Worm (Caenorhabditis elegans): ENCODE measurements around the gene ZK856.16.

Gene ZK856.16

ce11 chrV:10237171-10237570 is 31.8 kb upstream of the ZK856.16 start:
- no peak for TF ChIP-seq aly-1 (tag; optimal IDR thresholded peaks at IDR 0.05)
- no peak for TF ChIP-seq sea-1 (GFP tag; conservative IDR thresholded peaks at IDR 0.05)
- TF ChIP-seq hnd-1 (tag; optimal IDR thresholded peaks at IDR 0.05) = no peak
- no peak for TF ChIP-seq hmbx-1 (tag; optimal IDR thresholded peaks at IDR 0.05)
- TF ChIP-seq flt-1 (GFP tag; IDR thresholded peaks at IDR 0.05) = no peak
- TF ChIP-seq tra-4 (tag; optimal IDR thresholded peaks at IDR 0.05) = no peak
- no peak for TF ChIP-seq tbx-11 (GFP tag; IDR thresholded peaks at IDR 0.05)
- no peak for TF ChIP-seq ets-7 (tag; optimal IDR thresholded peaks at IDR 0.05)
- TF ChIP-seq ama-1 (optimal IDR thresholded peaks at IDR 0.05) = no peak
- no peak for TF ChIP-seq ceh-13 (GFP tag; optimal IDR thresholded peaks at IDR 0.05)

- TF ChIP-seq ets-7 (tag; optimal IDR thresholded peaks at IDR 0.05) (no peak), ceh-13 (GFP tag; optimal IDR thresholded peaks at IDR 0.05) (no peak), ama-1 (optimal IDR thresholded peaks at IDR 0.05) (no peak), aly-1 (tag; optimal IDR thresholded peaks at IDR 0.05) (no peak), hnd-1 (tag; optimal IDR thresholded peaks at IDR 0.05) (no peak)
Observed at ce11 chrV:10233330-10233729, 27.9 kb upstream of the ZK856.16 start, which contains the start of gene str-182. Gene str-182 (minus strand): TSS chrV:10233430.

- TF ChIP-seq aly-1 (tag; optimal IDR thresholded peaks at IDR 0.05) = no peak
- TF ChIP-seq hmg-4 (GFP tag; optimal IDR thresholded peaks at IDR 0.05) = no peak
- no peak for TF ChIP-seq pes-1 (GFP tag; IDR thresholded peaks at IDR 0.05)
- TF ChIP-seq tbx-11 (GFP tag; IDR thresholded peaks at IDR 0.05) = no peak
- no peak for TF ChIP-seq F13C5.2 (tag; optimal IDR thresholded peaks at IDR 0.05)
- no peak for TF ChIP-seq tra-4 (tag; optimal IDR thresholded peaks at IDR 0.05)
- TF ChIP-seq flt-1 (GFP tag; IDR thresholded peaks at IDR 0.05) = no peak
- TF ChIP-seq ceh-13 (GFP tag; optimal IDR thresholded peaks at IDR 0.05) = no peak
- no peak for TF ChIP-seq sea-1 (GFP tag; conservative IDR thresholded peaks at IDR 0.05)
- no peak for TF ChIP-seq hnd-1 (tag; optimal IDR thresholded peaks at IDR 0.05)
Observed at ce11 chrV:10230932-10231331, 25.5 kb upstream of the ZK856.16 start, which contains the start of gene fipr-6. Gene fipr-6 (plus strand): TSS chrV:10231232.

- TF ChIP-seq F13C5.2 (tag; optimal IDR thresholded peaks at IDR 0.05) = no peak
Observed at ce11 chrV:10229222-10229879, 24.0 kb upstream of the ZK856.16 start, which contains the start of the genes pyt-1 and fipr-7. Gene pyt-1 (minus strand): TSS chrV:10229322. Gene fipr-7 (plus strand): TSS chrV:10229829.

- no peak for TF ChIP-seq pes-1 (GFP tag; IDR thresholded peaks at IDR 0.05)
Observed at ce11 chrV:10228360-10228759, 23.0 kb upstream of the ZK856.16 start, which contains the start of gene fipr-4. Gene fipr-4 (minus strand): TSS chrV:10228460.

ce11 chrV:10227333-10227732 is 21.9 kb upstream of the ZK856.16 start, which contains the start of gene ttr-19:
Gene ttr-19 (minus strand): TSS chrV:10227433.
- TF ChIP-seq ama-1 (optimal IDR thresholded peaks at IDR 0.05) (no peak), tbx-37 (GFP tag; conservative IDR thresholded peaks at IDR 0.05) (no peak), F13C5.2 (tag; optimal IDR thresholded peaks at IDR 0.05) (no peak), hnd-1 (tag; optimal IDR thresholded peaks at IDR 0.05) (no peak), hmg-4 (GFP tag; optimal IDR thresholded peaks at IDR 0.05) (no peak), sea-1 (GFP tag; conservative IDR thresholded peaks at IDR 0.05) (no peak), pes-1 (GFP tag; IDR thresholded peaks at IDR 0.05) (no peak), hmbx-1 (tag; optimal IDR thresholded peaks at IDR 0.05) (no peak), aly-1 (tag; optimal IDR thresholded peaks at IDR 0.05) (no peak), tbx-11 (GFP tag; IDR thresholded peaks at IDR 0.05) (no peak), tra-4 (tag; optimal IDR thresholded peaks at IDR 0.05) (no peak), flt-1 (GFP tag; IDR thresholded peaks at IDR 0.05) (no peak), scrt-1 (GFP tag; IDR thresholded peaks at IDR 0.05) (no peak), ets-7 (tag; optimal IDR thresholded peaks at IDR 0.05) (no peak), B0310.2 (tag; optimal IDR thresholded peaks at IDR 0.05) (no peak), ceh-13 (GFP tag; optimal IDR thresholded peaks at IDR 0.05) (no peak), ceh-36 (tag; optimal IDR thresholded peaks at IDR 0.05) (no peak)

ce11 chrV:10225610-10226009 is 20.2 kb upstream of the ZK856.16 start, which contains the start of gene daf-36:
Gene daf-36 (minus strand): TSS chrV:10225710.
- TF ChIP-seq tbx-11 (GFP tag; IDR thresholded peaks at IDR 0.05) (no peak), aly-1 (tag; optimal IDR thresholded peaks at IDR 0.05) (no peak), F13C5.2 (tag; optimal IDR thresholded peaks at IDR 0.05) (no peak)

ce11 chrV:10224619-10225018 is 19.2 kb upstream of the ZK856.16 start:
- TF ChIP-seq scrt-1 (GFP tag; IDR thresholded peaks at IDR 0.05) (no peak), sea-1 (GFP tag; conservative IDR thresholded peaks at IDR 0.05) (no peak), ets-7 (tag; optimal IDR thresholded peaks at IDR 0.05) (no peak), B0310.2 (tag; optimal IDR thresholded peaks at IDR 0.05) (no peak), ceh-13 (GFP tag; optimal IDR thresholded peaks at IDR 0.05) (no peak), hnd-1 (tag; optimal IDR thresholded peaks at IDR 0.05) (no peak), flt-1 (GFP tag; IDR thresholded peaks at IDR 0.05) (no peak), F13C5.2 (tag; optimal IDR thresholded peaks at IDR 0.05) (no peak), tra-4 (tag; optimal IDR thresholded peaks at IDR 0.05) (no peak), pes-1 (GFP tag; IDR thresholded peaks at IDR 0.05) (no peak), tbx-11 (GFP tag; IDR thresholded peaks at IDR 0.05) (no peak), aly-1 (tag; optimal IDR thresholded peaks at IDR 0.05) (no peak), tbx-37 (GFP tag; conservative IDR thresholded peaks at IDR 0.05) (no peak), hmg-4 (GFP tag; optimal IDR thresholded peaks at IDR 0.05) (no peak), ama-1 (optimal IDR thresholded peaks at IDR 0.05) (no peak), ceh-36 (tag; optimal IDR thresholded peaks at IDR 0.05) (no peak), hmbx-1 (tag; optimal IDR thresholded peaks at IDR 0.05) (no peak)

Measured in whole organism, early embryonic.